Fruit fly (Drosophila melanogaster) whole organism, prepupa: Measurements from ENCODE around the gene PGRP-LE.

Experiments used
- CG10631 ChIP-seq: fragments of 200-800 bp; sonication (Bioruptor generic); optimal IDR thresholded peaks from 2 replicates; lab custom pipeline; 2016; ENCODE audit warnings: missing biosample characterization, missing genetic modification characterization
- CG10669 ChIP-seq: fragments of 200-800 bp; sonication (Bioruptor generic); optimal IDR thresholded peaks from 3 replicates; lab custom pipeline; 2018; ENCODE audit warnings: missing biosample characterization, mild to moderate bottlenecking, missing genetic modification characterization, moderate library complexity
- CG11294 ChIP-seq: fragments of 200-800 bp; sonication (Bioruptor generic); IDR thresholded peaks from 2 replicates; pipeline ENCODE4 v1.3.6; 2022; ENCODE audit warnings: missing biosample characterization, missing genetic modification characterization
- CG11762 ChIP-seq: fragments of 200-800 bp; sonication (Bioruptor generic); optimal IDR thresholded peaks from 3 replicates; lab custom pipeline; 2016; ENCODE audit warnings: missing biosample characterization, missing genetic modification characterization; ENCODE audit not compliant: insufficient read depth
- CG11902 ChIP-seq: fragments of 200-800 bp; sonication (Bioruptor generic); optimal IDR thresholded peaks from 3 replicates; lab custom pipeline; 2016; ENCODE audit warnings: missing biosample characterization, missing genetic modification characterization
- CG15336 ChIP-seq: fragments of 200-800 bp; sonication (Bioruptor generic); IDR thresholded peaks from 2 replicates; pipeline ENCODE4 v1.3.6; 2022; ENCODE audit warnings: missing biosample characterization, missing genetic modification characterization
- CG1621 ChIP-seq: fragments of 200-800 bp; sonication (Bioruptor generic); optimal IDR thresholded peaks from 3 replicates; lab custom pipeline; 2018; ENCODE audit warnings: missing biosample characterization, mild to moderate bottlenecking, missing genetic modification characterization
- CG16779 ChIP-seq: fragments of 200-800 bp; sonication (Bioruptor generic); optimal IDR thresholded peaks from 3 replicates; lab custom pipeline; 2017; ENCODE audit warnings: missing biosample characterization, mild to moderate bottlenecking, missing genetic modification characterization
- CG3032 ChIP-seq: fragments of 200-800 bp; optimal IDR thresholded peaks from 2 replicates; lab custom pipeline; 2019; ENCODE audit warnings: missing biosample characterization, mild to moderate bottlenecking, missing genetic modification characterization, moderate library complexity
- CG31627 ChIP-seq: fragments of 200-800 bp; sonication (Bioruptor generic); optimal IDR thresholded peaks from 3 replicates; lab custom pipeline; 2016; ENCODE audit warnings: missing biosample characterization, missing genetic modification characterization
- CG3919 ChIP-seq: fragments of 200-800 bp; sonication (Bioruptor generic); optimal IDR thresholded peaks from 3 replicates; lab custom pipeline; 2016; ENCODE audit warnings: missing biosample characterization, missing genetic modification characterization
- CG4318 ChIP-seq: fragments of 200-800 bp; sonication (Bioruptor generic); optimal IDR thresholded peaks from 3 replicates; lab custom pipeline; 2017; ENCODE audit warnings: missing biosample characterization, mild to moderate bottlenecking, missing genetic modification characterization
- CG6163 ChIP-seq: fragments of 200-800 bp; sonication (Bioruptor generic); IDR thresholded peaks from 3 replicates; pipeline ENCODE4 v1.3.6; 2022; ENCODE audit warnings: missing biosample characterization, missing genetic modification characterization
- CG6276 ChIP-seq: fragments of 200-800 bp; sonication (Bioruptor generic); optimal IDR thresholded peaks from 2 replicates; lab custom pipeline; 2017; ENCODE audit warnings: missing biosample characterization, mild to moderate bottlenecking, missing genetic modification characterization
- CG6792 ChIP-seq: fragments of 200-800 bp; sonication (Bioruptor generic); optimal IDR thresholded peaks from 3 replicates; lab custom pipeline; 2016; ENCODE audit warnings: missing biosample characterization, missing genetic modification characterization
- CG6808 ChIP-seq: fragments of 200-800 bp; sonication (Bioruptor generic); optimal IDR thresholded peaks from 3 replicates; lab custom pipeline; 2017; ENCODE audit warnings: missing biosample characterization, missing genetic modification characterization, mild to moderate bottlenecking, moderate library complexity, missing genetic modification reagents
- CG6854 ChIP-seq: fragments of 200-800 bp; sonication (Bioruptor generic); optimal IDR thresholded peaks from 2 replicates; lab custom pipeline; 2017; ENCODE audit warnings: missing biosample characterization, mild to moderate bottlenecking, missing genetic modification characterization
- CG8119 ChIP-seq: fragments of 200-800 bp; sonication (Bioruptor generic); IDR thresholded peaks from 3 replicates; pipeline ENCODE4 v1.3.6; 2022; ENCODE audit warnings: missing biosample characterization, missing genetic modification characterization
- CG8319 ChIP-seq: fragments of 200-800 bp; sonication (Bioruptor generic); optimal IDR thresholded peaks from 3 replicates; lab custom pipeline; 2016; ENCODE audit warnings: missing biosample characterization, missing genetic modification characterization
- CG8632 ChIP-seq: fragments of 200-800 bp; sonication (Bioruptor generic); optimal IDR thresholded peaks from 3 replicates; lab custom pipeline; 2016; ENCODE audit warnings: missing biosample characterization, missing genetic modification characterization
- CG9139 ChIP-seq: fragments of 200-800 bp; sonication (Bioruptor generic); optimal IDR thresholded peaks from 3 replicates; lab custom pipeline; 2017; ENCODE audit warnings: missing biosample characterization, mild to moderate bottlenecking, missing genetic modification characterization
- Eip78C ChIP-seq: fragments of 200-800 bp; sonication (Bioruptor generic); peaks from one replicate; lab custom pipeline; 2016; ENCODE audit warnings: missing biosample characterization, missing genetic modification characterization
- Eip93F ChIP-seq: fragments of 200-800 bp; sonication (Bioruptor generic); optimal IDR thresholded peaks from 2 replicates; lab custom pipeline; 2016; ENCODE audit warnings: missing biosample characterization, mild to moderate bottlenecking, missing genetic modification characterization
- Ets21C ChIP-seq: fragments of 200-800 bp; sonication (Bioruptor generic); optimal IDR thresholded peaks from 3 replicates; lab custom pipeline; 2016; ENCODE audit warnings: missing biosample characterization, missing genetic modification characterization
- Ets96B ChIP-seq: fragments of 200-800 bp; optimal IDR thresholded peaks from 2 replicates; lab custom pipeline; 2019; ENCODE audit warnings: missing biosample characterization, mild to moderate bottlenecking, missing genetic modification characterization, moderate library complexity
- Gug ChIP-seq: fragments of 200-800 bp; sonication (Bioruptor generic); IDR thresholded peaks from 2 replicates; pipeline ENCODE4 v1.3.6; 2022; ENCODE audit warnings: missing biosample characterization, missing genetic modification characterization
- Hr38 ChIP-seq: sonication (Bioruptor generic); optimal IDR thresholded peaks from 2 replicates; lab custom pipeline; 2016; ENCODE audit warnings: missing biosample characterization, missing genetic modification characterization
- Hr39 ChIP-seq: fragments of 200-800 bp; sonication (Bioruptor generic); optimal IDR thresholded peaks from 2 replicates; lab custom pipeline; 2016; ENCODE audit warnings: missing biosample characterization, missing genetic modification characterization
- Hr4 ChIP-seq: fragments of 200-800 bp; sonication (Bioruptor generic); optimal IDR thresholded peaks from 3 replicates; lab custom pipeline; 2016; ENCODE audit warnings: missing biosample characterization, missing genetic modification characterization
- Lpt ChIP-seq: fragments of 200-800 bp; sonication (Bioruptor generic); optimal IDR thresholded peaks from 3 replicates; lab custom pipeline; 2016; ENCODE audit warnings: missing biosample characterization, missing genetic modification characterization
- Met ChIP-seq: fragments of 200-800 bp; sonication (Bioruptor generic); optimal IDR thresholded peaks from 3 replicates; lab custom pipeline; 2016; ENCODE audit warnings: missing biosample characterization, missing genetic modification characterization
- OdsH ChIP-seq: fragments of 200-800 bp; sonication (Bioruptor generic); optimal IDR thresholded peaks from 3 replicates; lab custom pipeline; 2016; ENCODE audit warnings: missing biosample characterization, missing genetic modification characterization
- Smox ChIP-seq: fragments of 200-800 bp; sonication (Bioruptor generic); optimal IDR thresholded peaks from 3 replicates; lab custom pipeline; 2016; ENCODE audit warnings: missing biosample characterization, missing genetic modification characterization
- Sox102F ChIP-seq: fragments of 200-800 bp; sonication (Bioruptor generic); optimal IDR thresholded peaks from 2 replicates; lab custom pipeline; 2016; ENCODE audit warnings: missing biosample characterization, mild to moderate bottlenecking, missing genetic modification characterization
- Sox14 ChIP-seq: fragments of 200-800 bp; sonication (Bioruptor generic); optimal IDR thresholded peaks from 3 replicates; lab custom pipeline; 2016; ENCODE audit warnings: missing biosample characterization, missing genetic modification characterization
- Sox15 ChIP-seq: fragments of 200-800 bp; sonication (Bioruptor generic); optimal IDR thresholded peaks from 3 replicates; lab custom pipeline; 2016; ENCODE audit warnings: missing biosample characterization, missing genetic modification characterization
- achi ChIP-seq: fragments of 200-800 bp; sonication (Bioruptor generic); optimal IDR thresholded peaks from 3 replicates; lab custom pipeline; 2016; ENCODE audit warnings: missing biosample characterization, missing genetic modification characterization
- cyc ChIP-seq: fragments of 200-800 bp; sonication (Bioruptor generic); optimal IDR thresholded peaks from 3 replicates; lab custom pipeline; 2016; ENCODE audit warnings: missing biosample characterization, missing genetic modification characterization
- dac ChIP-seq: fragments of 200-800 bp; sonication (Bioruptor generic); optimal IDR thresholded peaks from 2 replicates; lab custom pipeline; 2017; ENCODE audit warnings: missing biosample characterization, mild to moderate bottlenecking, missing genetic modification characterization
- eg ChIP-seq: fragments of 200-800 bp; sonication (Bioruptor generic); IDR thresholded peaks from 3 replicates; pipeline ENCODE4 v1.3.6; 2022; ENCODE audit warnings: missing biosample characterization, missing genetic modification characterization
- esn ChIP-seq: fragments of 200-800 bp; sonication (Bioruptor generic); optimal IDR thresholded peaks from 2 replicates; lab custom pipeline; 2016; ENCODE audit warnings: missing biosample characterization, mild to moderate bottlenecking, missing genetic modification characterization, moderate library complexity
- fd59A ChIP-seq: fragments of 200-800 bp; sonication (Bioruptor generic); optimal IDR thresholded peaks from 2 replicates; lab custom pipeline; 2017; ENCODE audit warnings: missing biosample characterization, mild to moderate bottlenecking, missing genetic modification characterization, missing genetic modification reagents
- fd85E ChIP-seq: fragments of 200-800 bp; sonication (Bioruptor generic); optimal IDR thresholded peaks from 3 replicates; lab custom pipeline; 2016; ENCODE audit warnings: missing biosample characterization, missing genetic modification characterization
- fkh ChIP-seq: fragments of 200-800 bp; sonication (Bioruptor generic); optimal IDR thresholded peaks from 3 replicates; lab custom pipeline; 2017; ENCODE audit warnings: missing biosample characterization, mild to moderate bottlenecking, missing genetic modification characterization, moderate library complexity
- lz ChIP-seq: fragments of 200-800 bp; sonication (Bioruptor generic); optimal IDR thresholded peaks from 3 replicates; lab custom pipeline; 2016; ENCODE audit warnings: missing biosample characterization, missing genetic modification characterization
- net ChIP-seq: fragments of 200-800 bp; sonication (Bioruptor generic); optimal IDR thresholded peaks from 3 replicates; lab custom pipeline; 2016; ENCODE audit warnings: missing biosample characterization, missing genetic modification characterization
- salr ChIP-seq, 2 experiments: fragments of 200-800 bp; sonication (Bioruptor generic); optimal IDR thresholded peaks; 3 replicates each; lab custom pipeline; 2016 to 2018; ENCODE audit warnings: missing biosample characterization in 2 of 2, missing genetic modification characterization in 2 of 2, mild to moderate bottlenecking in 1 of 2
- spab ChIP-seq: fragments of 200-800 bp; sonication (Bioruptor generic); optimal IDR thresholded peaks from 2 replicates; lab custom pipeline; 2017; ENCODE audit warnings: missing biosample characterization, mild to moderate bottlenecking, missing genetic modification characterization, missing genetic modification reagents
- ss ChIP-seq, 2 experiments: fragments of 200-800 bp; sonication (Bioruptor generic); optimal IDR thresholded peaks; 2 replicates in 1 of 2; 3 replicates in 1 of 2; lab custom pipeline; 2017 to 2018; ENCODE audit warnings: mild to moderate bottlenecking in 2 of 2, missing biosample characterization in 2 of 2, missing genetic modification characterization in 2 of 2, moderate library complexity in 1 of 2
- topi ChIP-seq: fragments of 200-800 bp; sonication (Bioruptor generic); optimal IDR thresholded peaks from 3 replicates; lab custom pipeline; 2016; ENCODE audit warnings: missing biosample characterization, missing genetic modification characterization
- vri ChIP-seq: fragments of 200-800 bp; sonication (Bioruptor generic); optimal IDR thresholded peaks from 3 replicates; lab custom pipeline; 2016; ENCODE audit warnings: missing biosample characterization, mild to moderate bottlenecking, missing genetic modification characterization

The PGRP-LE gene

DNA sequence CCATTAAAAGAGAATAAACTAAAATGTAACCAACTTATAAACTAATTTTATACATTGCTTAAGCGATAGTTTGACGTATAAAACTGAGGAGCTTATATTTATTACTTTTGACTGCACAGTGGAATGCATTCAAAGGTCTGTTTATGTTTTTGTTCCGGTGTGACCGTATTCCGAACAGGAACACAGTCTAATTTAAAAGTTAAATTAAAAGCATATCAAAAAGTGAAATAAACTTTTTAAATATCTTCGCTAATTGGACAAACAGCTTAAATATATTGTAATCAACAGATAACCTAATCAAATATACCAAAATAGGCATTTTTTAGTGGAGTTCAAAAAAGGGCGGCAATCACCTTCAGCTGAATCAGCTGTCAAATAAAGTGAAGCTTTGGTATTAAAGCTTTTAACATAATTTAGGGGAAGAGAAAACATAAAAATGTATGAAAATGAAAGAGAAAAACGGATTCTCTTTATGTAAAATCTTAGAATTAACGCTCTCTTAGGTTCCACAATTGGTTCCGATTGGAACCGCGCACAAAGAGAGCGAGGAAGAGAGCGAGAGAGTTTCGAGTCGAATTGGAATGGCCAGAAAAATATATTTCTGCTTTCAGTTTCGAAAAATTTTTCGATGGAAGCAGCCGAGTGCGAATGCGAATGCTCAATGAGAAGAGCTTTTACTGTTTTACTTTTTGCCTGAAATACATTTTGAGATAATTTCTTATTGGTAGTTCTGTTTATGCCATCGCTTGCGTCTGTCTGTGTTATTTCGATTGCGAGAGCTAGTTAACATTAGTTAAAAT, at the start of gene PGRP-LE, which contains the start of gene sd:
PGRP-LE (minus strand) TSS at position 117 of the 800 bp plus-strand sequence.
sd (plus strand) TSS at position 607 of the 800 bp plus-strand sequence.
- TF ChIP-seq CG3919 (GFP tag; lab: Kevin White, UChicago) (no peak), Eip93F (GFP tag; lab: Kevin White, UChicago) (no peak), Ets21C (GFP tag; lab: Kevin White, UChicago) (no peak), achi (GFP tag; lab: Kevin White, UChicago) (peak; percentile 34), ss (GFP tag; optimal IDR thresholded peaks at IDR 0.05; lab: Kevin White, UChicago) (no peak), Hr39 (GFP tag; lab: Kevin White, UChicago) (no peak), fkh (GFP tag; lab: Kevin White, UChicago) (no peak), CG10669 (GFP tag; lab: Kevin White, UChicago) (no peak), Smox (GFP tag; lab: Kevin White, UChicago) (peak; percentile 13), CG9139 (GFP tag; lab: Kevin White, UChicago) (peak; percentile 34), esn (GFP tag; lab: Kevin White, UChicago) (no peak), vri (GFP tag; lab: Kevin White, UChicago) (no peak), Hr38 (GFP tag; lab: Kevin White, UChicago) (no peak), dac (no peak), Ets96B (tag; lab: Kevin White, UChicago) (no peak), CG6854 (GFP tag; lab: Kevin White, UChicago) (peak; percentile 56), Sox15 (GFP tag; lab: Kevin White, UChicago) (no peak), CG1621 (no peak), CG15336 (GFP tag; lab: Robert Waterston, UW) (peak; percentile 29; the same call in 1 of the 2 replicates), CG6276 (GFP tag; lab: Kevin White, UChicago) (peak; percentile 30), spab (no peak), CG8632 (GFP tag; lab: Kevin White, UChicago) (no peak), fd59A (GFP tag; lab: Kevin White, UChicago) (no peak), CG4318 (no peak), Sox14 (no peak), Eip78C (GFP tag; lab: Kevin White, UChicago) (peak; percentile 71), CG11294 (GFP tag; lab: Robert Waterston, UW) (no peak), lz (GFP tag; lab: Kevin White, UChicago) (no peak), CG31627 (GFP tag; lab: Kevin White, UChicago) (no peak), CG10631 (GFP tag; lab: Kevin White, UChicago) (no peak), eg (GFP tag; lab: Robert Waterston, UW) (no peak), salr (GFP tag; optimal IDR thresholded peaks at IDR 0.05; lab: Kevin White, UChicago) (no peak), Lpt (no peak), Gug (GFP tag; lab: Robert Waterston, UW) (no peak), CG8119 (GFP tag; lab: Robert Waterston, UW) (0 out of 3 replicates have a peak, but pooled peaks have one; percentile 14), CG6808 (GFP tag; lab: Kevin White, UChicago) (no peak), topi (GFP tag; lab: Kevin White, UChicago) (no peak), CG6792 (GFP tag; lab: Kevin White, UChicago) (no peak), CG3032 (no peak), Hr4 (no peak), fd85E (no peak), CG16779 (tag; lab: Kevin White, UChicago) (no peak), CG6163 (peak; percentile 29; the same call in 1 of the 3 replicates), CG8319 (GFP tag; lab: Kevin White, UChicago) (no peak), Sox102F (GFP tag; lab: Kevin White, UChicago) (peak; percentile 40), cyc (GFP tag; lab: Kevin White, UChicago) (no peak), Met (GFP tag; lab: Kevin White, UChicago) (no peak), CG11762 (GFP tag; lab: Kevin White, UChicago) (no peak), OdsH (GFP tag; lab: Kevin White, UChicago) (peak; percentile 11), CG11902 (no peak), net (GFP tag; lab: Kevin White, UChicago) (no peak)
